Worm (Caenorhabditis elegans): Measurements from ENCODE around the gene B0416.7.

DNA sequence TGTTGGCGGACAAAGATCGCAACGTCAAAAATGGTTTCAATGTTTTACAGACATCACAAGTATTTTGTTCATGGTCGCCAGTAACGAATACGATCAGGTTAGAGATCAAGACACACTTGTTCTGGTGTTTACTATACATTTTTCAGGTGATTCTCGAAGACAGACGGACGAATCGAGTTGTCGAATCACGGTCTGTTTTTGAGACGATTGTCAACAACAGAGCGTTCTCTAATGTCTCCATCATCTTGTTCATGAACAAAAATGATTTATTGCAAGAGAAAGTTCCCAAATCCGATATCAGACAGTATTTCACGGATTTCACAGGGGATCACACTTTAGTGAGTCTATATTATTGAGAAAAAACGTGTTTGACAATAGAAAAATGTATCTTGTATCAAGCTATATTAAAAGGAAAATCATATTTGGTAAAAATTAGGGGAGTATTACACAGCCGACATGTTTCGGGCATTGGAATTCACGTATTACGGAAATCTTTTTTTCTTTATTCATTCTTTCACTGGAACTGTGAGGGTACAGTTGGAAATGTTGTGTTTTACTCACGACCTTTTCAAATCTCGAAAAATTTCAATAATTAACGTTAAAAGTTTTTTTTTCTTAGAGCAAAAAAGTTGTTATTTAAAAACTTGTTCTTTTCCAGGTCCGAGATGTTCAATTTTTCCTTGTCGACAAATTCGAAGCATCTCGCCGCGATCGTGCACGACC, 49.5 kb downstream of the B0416.7 start:
- TF ChIP-seq ztf-29 (GFP tag; IDR thresholded peaks at IDR 0.05) (no peak), cog-1 (tag; optimal IDR thresholded peaks at IDR 0.05) (no peak), ref-1 (GFP tag; conservative IDR thresholded peaks at IDR 0.05) (no peak), tab-1 (GFP tag; IDR thresholded peaks at IDR 0.05) (no peak), flt-1 (GFP tag; IDR thresholded peaks at IDR 0.05) (no peak), ztf-23 (GFP tag; IDR thresholded peaks at IDR 0.05) (no peak), klf-2 (GFP tag; conservative IDR thresholded peaks at IDR 0.05) (no peak), T22C8.4 (GFP tag; IDR thresholded peaks at IDR 0.05) (no peak), med-1 (GFP tag; optimal IDR thresholded peaks at IDR 0.05; ENCODE audit: insufficient read depth) (no peak)

Measured in whole organism, midembryonic.